Worm (Caenorhabditis elegans) whole organism, mixed stage, embryonic: ENCODE measurements around the gene ppt-1.

Experiments used
- ces-1 ChIP-seq: fragments of 150-350 bp; optimal IDR thresholded peaks from 2 replicates; lab custom pipeline; 2014; ENCODE audit warnings: missing biosample characterization, missing genetic modification reagents, missing genetic modification characterization
- elt-1 ChIP-seq: sonication (generic microtip); optimal IDR thresholded peaks from 2 replicates; lab custom pipeline; 2017; ENCODE audit warnings: missing genetic modification characterization, mild to moderate bottlenecking, missing compliant biosample characterization, antibody characterized with exemption, moderate library complexity, borderline replicate concordance; ENCODE audit not compliant: insufficient read depth
- lin-13 ChIP-seq: fragments of 150-350 bp; optimal IDR thresholded peaks from 2 replicates; lab custom pipeline; 2014; ENCODE audit warnings: missing biosample characterization, missing genetic modification characterization
- nhr-28 ChIP-seq: fragments of 150-350 bp; optimal IDR thresholded peaks from 2 replicates; lab custom pipeline; 2014; ENCODE audit warnings: missing biosample characterization, missing genetic modification characterization
- tbx-8 ChIP-seq: fragments of 200-800 bp; sonication (Bioruptor generic); optimal IDR thresholded peaks from 2 replicates; lab custom pipeline; 2018; ENCODE audit warnings: mild to moderate bottlenecking, missing genetic modification characterization, moderate library complexity, missing compliant biosample characterization
- unc-120 ChIP-seq: sonication (generic microtip); optimal IDR thresholded peaks from 2 replicates; lab custom pipeline; 2017; ENCODE audit warnings: missing genetic modification characterization, missing compliant biosample characterization; ENCODE audit not compliant: poor library complexity, severe bottlenecking

ce11 chrV:6626244-6626643, at the start of gene ppt-1:
- TF ChIP-seq elt-1 (tag; lab: Kevin White, UChicago): no peak
- no peak for TF ChIP-seq ces-1 (GFP tag; lab: Kevin White, UChicago)
- TF ChIP-seq lin-13 (tag; lab: Kevin White, UChicago): no peak
- no peak for TF ChIP-seq unc-120
- TF ChIP-seq nhr-28 (tag; lab: Kevin White, UChicago): no peak
- no peak for TF ChIP-seq tbx-8
